Worm (Caenorhabditis elegans) whole organism, early embryonic: ENCODE results near the gene daf-14.

Source experiments
- B0310.2 ChIP-seq: sonication (generic microtip); optimal IDR thresholded peaks from 2 replicates; lab custom pipeline; 2016; ENCODE audit warnings: mild to moderate bottlenecking, missing genetic modification characterization, missing compliant biosample characterization
- F13C5.2 ChIP-seq: sonication (generic microtip); optimal IDR thresholded peaks from 2 replicates; lab custom pipeline; 2017; ENCODE audit warnings: mild to moderate bottlenecking, missing genetic modification characterization, inconsistent platforms, missing compliant biosample characterization
- aly-1 ChIP-seq: sonication (generic microtip); optimal IDR thresholded peaks from 2 replicates; lab custom pipeline; 2016; ENCODE audit warnings: missing genetic modification characterization, missing compliant biosample characterization
- ama-1 ChIP-seq: fragments of 150-350 bp; optimal IDR thresholded peaks from 2 replicates; lab custom pipeline; 2014
- ceh-13 ChIP-seq: fragments of 200-800 bp; sonication (Bioruptor generic); optimal IDR thresholded peaks from 2 replicates; lab custom pipeline; 2018; ENCODE audit warnings: mild to moderate bottlenecking, missing genetic modification characterization, missing compliant biosample characterization
- ceh-36 ChIP-seq: sonication (generic microtip); optimal IDR thresholded peaks from 2 replicates; lab custom pipeline; 2016; ENCODE audit warnings: missing genetic modification characterization, inconsistent platforms, missing compliant biosample characterization
- ets-7 ChIP-seq: sonication (generic microtip); optimal IDR thresholded peaks from 2 replicates; lab custom pipeline; 2016; ENCODE audit warnings: missing genotype, missing genetic modification characterization, missing compliant biosample characterization
- flt-1 ChIP-seq: fragments of 200-800 bp; sonication (Bioruptor generic); IDR thresholded peaks from 2 replicates; pipeline ENCODE4 v1.3.6; 2022; ENCODE audit warnings: missing genetic modification characterization, missing compliant biosample characterization
- hmbx-1 ChIP-seq: sonication (generic microtip); optimal IDR thresholded peaks from 2 replicates; lab custom pipeline; 2016; ENCODE audit warnings: mild to moderate bottlenecking, missing genetic modification characterization, missing compliant biosample characterization
- hmg-4 ChIP-seq: fragments of 200-800 bp; sonication (Bioruptor generic); optimal IDR thresholded peaks from 2 replicates; lab custom pipeline; 2018; ENCODE audit warnings: mild to moderate bottlenecking, missing genetic modification characterization, missing compliant biosample characterization
- hnd-1 ChIP-seq: sonication (generic microtip); optimal IDR thresholded peaks from 2 replicates; lab custom pipeline; 2016; ENCODE audit warnings: missing genetic modification characterization, missing compliant biosample characterization
- pes-1 ChIP-seq: fragments of 200-800 bp; sonication (Bioruptor generic); IDR thresholded peaks from 2 replicates; pipeline ENCODE4 v1.3.6; 2022; ENCODE audit warnings: missing genetic modification reagents, missing genetic modification characterization, missing compliant biosample characterization
- scrt-1 ChIP-seq: fragments of 200-800 bp; sonication (Bioruptor generic); IDR thresholded peaks from 2 replicates; pipeline ENCODE4 v1.3.6; 2022; ENCODE audit warnings: missing genetic modification characterization, missing compliant biosample characterization
- sea-1 ChIP-seq: fragments of 200-800 bp; sonication (Bioruptor generic); conservative IDR thresholded peaks from 2 replicates; pipeline ENCODE4 v1.3.6; 2022; ENCODE audit warnings: missing genetic modification characterization, missing compliant biosample characterization
- tbx-11 ChIP-seq: fragments of 200-800 bp; sonication (Bioruptor generic); IDR thresholded peaks from 2 replicates; pipeline ENCODE4 v1.3.6; 2022; ENCODE audit warnings: missing genetic modification characterization, missing compliant biosample characterization
- tbx-37 ChIP-seq: fragments of 200-800 bp; sonication (Bioruptor generic); conservative IDR thresholded peaks from 2 replicates; pipeline ENCODE4 v1.3.6; 2022; ENCODE audit warnings: missing genetic modification reagents, missing genetic modification characterization, missing compliant biosample characterization
- tra-4 ChIP-seq: sonication (generic microtip); optimal IDR thresholded peaks from 2 replicates; lab custom pipeline; 2017; ENCODE audit warnings: missing genetic modification characterization, missing compliant biosample characterization

The daf-14 gene

DNA sequence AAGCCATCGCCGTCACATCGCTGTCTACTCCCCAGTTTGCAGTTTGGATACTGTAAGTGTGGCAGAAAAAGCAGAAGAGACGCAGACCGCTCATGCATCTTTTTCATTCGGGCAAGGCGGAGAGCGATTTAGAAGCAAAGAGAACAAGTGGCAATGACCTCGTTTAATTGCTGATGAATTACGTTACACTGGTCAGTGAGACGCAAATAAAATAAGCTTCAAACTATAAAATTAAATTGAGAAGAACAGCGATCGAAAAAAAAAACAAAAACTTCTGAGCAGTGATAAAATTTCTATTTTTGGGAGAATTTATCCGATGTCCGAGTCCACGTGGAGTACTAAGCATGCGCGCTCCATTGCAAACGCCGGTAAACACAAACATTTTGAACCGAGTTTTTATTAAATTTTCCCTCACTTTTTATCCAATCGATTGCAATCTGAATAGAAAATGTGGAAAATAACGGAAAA lies 28.3 kb upstream of the daf-14 start, which contains the start of gene C24F3.2:
Gene C24F3.2, plus strand, starts transcription at position 418 of the 468 bp plus-strand sequence.
- TF ChIP-seq ets-7 (tag; lab: Kevin White, UChicago) (no peak), hmg-4 (GFP tag; lab: Kevin White, UChicago) (no peak), flt-1 (GFP tag; lab: Robert Waterston, UW) (no peak), ceh-36 (tag; lab: Kevin White, UChicago) (no peak), sea-1 (GFP tag; lab: Robert Waterston, UW) (no peak), hmbx-1 (tag; lab: Kevin White, UChicago) (no peak), aly-1 (tag; lab: Kevin White, UChicago) (no peak), scrt-1 (GFP tag; lab: Robert Waterston, UW) (no peak), tbx-37 (no peak), pes-1 (GFP tag; lab: Robert Waterston, UW) (no peak), B0310.2 (no peak), ceh-13 (GFP tag; lab: Kevin White, UChicago) (no peak), tbx-11 (GFP tag; lab: Robert Waterston, UW) (no peak), hnd-1 (tag; lab: Kevin White, UChicago) (no peak), ama-1 (lab: Kevin White, UChicago) (no peak)

DNA sequence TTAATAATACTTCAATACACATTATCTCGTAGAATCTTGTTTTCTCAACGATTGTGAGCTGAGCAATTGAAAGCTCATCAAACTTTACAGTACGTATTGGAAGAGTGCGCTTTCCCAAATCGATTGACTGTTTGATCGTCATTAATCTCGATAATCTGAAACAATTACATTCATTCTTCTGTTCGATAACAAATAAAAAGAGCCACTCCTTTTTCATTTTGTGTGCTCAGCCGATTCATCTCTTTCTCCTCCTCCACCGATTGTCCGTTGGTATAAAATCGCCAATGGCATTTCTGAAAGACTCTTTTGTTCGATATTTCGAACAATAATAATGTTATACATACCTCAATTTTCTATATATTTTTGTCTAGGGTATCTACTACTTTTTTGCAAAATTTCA lies 26.7 kb upstream of the daf-14 start, which contains the start of gene nas-12:
Gene nas-12, plus strand, starts transcription at position 301 of the 400 bp plus-strand sequence.
- TF ChIP-seq ceh-36 (tag; lab: Kevin White, UChicago) (no peak), hmbx-1 (tag; lab: Kevin White, UChicago) (no peak), hmg-4 (GFP tag; lab: Kevin White, UChicago) (no peak)

DNA sequence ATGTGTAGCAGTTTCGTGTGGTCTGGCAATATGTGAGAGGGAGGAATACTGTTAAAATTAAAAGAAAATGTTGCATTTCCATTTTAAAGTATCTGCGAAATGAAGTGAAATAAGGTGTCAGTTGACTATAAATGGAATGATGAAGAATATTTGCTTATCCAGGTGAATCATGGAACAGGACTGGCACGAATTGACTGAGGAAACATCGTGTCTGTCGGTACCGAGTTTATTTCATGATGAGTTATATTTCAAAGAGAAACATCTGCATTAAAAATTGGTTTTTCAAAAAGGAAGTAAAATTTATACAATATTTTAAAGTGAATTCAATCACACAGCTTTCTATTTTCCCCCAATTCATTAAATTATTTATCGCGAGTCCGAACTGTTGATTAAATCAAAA lies 22.9 kb upstream of the daf-14 start, which contains the start of gene F01G10.6:
Gene F01G10.6, minus strand, starts transcription at position 101 of the 400 bp plus-strand sequence.
- TF ChIP-seq ceh-36 (tag; lab: Kevin White, UChicago) (no peak), tbx-11 (GFP tag; lab: Robert Waterston, UW) (no peak), hmg-4 (GFP tag; lab: Kevin White, UChicago) (no peak), aly-1 (tag; lab: Kevin White, UChicago) (no peak), hmbx-1 (tag; lab: Kevin White, UChicago) (no peak)

DNA sequence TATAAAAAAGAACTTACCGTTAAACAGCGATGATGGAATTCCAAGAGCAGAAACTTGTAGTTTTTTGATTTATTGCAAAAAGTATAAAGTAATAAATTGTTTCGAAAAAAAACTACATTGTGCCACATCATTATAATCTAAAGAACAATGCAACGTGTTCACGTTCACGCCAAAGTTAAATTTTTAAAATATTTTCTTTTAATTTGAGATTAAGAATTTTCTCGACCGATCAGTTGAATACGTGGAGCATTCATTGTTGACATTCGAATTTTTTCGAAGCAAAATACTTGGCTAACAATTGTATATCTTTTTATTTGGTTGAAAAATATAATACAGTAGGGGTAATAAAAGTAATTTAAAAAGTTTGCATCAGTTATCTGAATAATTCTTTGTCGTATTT lies 19.5 kb upstream of the daf-14 start, which contains the start of gene F01G10.5:
Gene F01G10.5, minus strand, starts transcription at position 101 of the 400 bp plus-strand sequence.
- TF ChIP-seq hmbx-1 (tag; lab: Kevin White, UChicago) (no peak), hnd-1 (tag; lab: Kevin White, UChicago) (no peak), sea-1 (GFP tag; lab: Robert Waterston, UW) (no peak), ama-1 (lab: Kevin White, UChicago) (no peak), tbx-11 (GFP tag; lab: Robert Waterston, UW) (no peak), pes-1 (GFP tag; lab: Robert Waterston, UW) (no peak), ceh-36 (tag; lab: Kevin White, UChicago) (no peak), F13C5.2 (tag; lab: Kevin White, UChicago) (no peak)

DNA sequence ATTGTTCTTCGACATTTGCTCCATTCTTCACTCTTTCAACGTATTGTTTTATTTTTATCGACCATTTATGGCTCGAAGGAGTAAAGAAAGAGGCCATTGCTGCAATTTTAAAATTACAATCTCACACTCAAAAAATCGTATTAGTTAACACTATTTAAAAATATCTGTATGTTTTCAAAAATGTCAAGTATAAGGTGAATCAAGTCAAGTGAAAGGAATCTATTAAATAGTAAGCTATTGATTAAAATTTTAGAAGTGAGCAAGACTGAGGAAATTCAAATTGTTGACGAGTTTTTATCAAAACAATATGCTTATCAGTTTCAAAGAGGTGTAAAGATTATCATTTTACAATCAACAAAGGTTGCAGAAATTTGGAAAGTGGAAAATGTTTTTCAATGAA lies 18.0 kb upstream of the daf-14 start, which contains the start of gene F01G10.4:
Gene F01G10.4, minus strand, starts transcription at position 101 of the 400 bp plus-strand sequence.
- no peak for TF ChIP-seq sea-1 (GFP tag; lab: Robert Waterston, UW)
- TF ChIP-seq ceh-36 (tag; lab: Kevin White, UChicago) = no peak
- TF ChIP-seq F13C5.2 (tag; lab: Kevin White, UChicago) = no peak
- no peak for TF ChIP-seq tra-4
- no peak for TF ChIP-seq ceh-13 (GFP tag; lab: Kevin White, UChicago)
- no peak for TF ChIP-seq tbx-11 (GFP tag; lab: Robert Waterston, UW)
- no peak for TF ChIP-seq hmbx-1 (tag; lab: Kevin White, UChicago)
- TF ChIP-seq scrt-1 (GFP tag; lab: Robert Waterston, UW) = no peak
- TF ChIP-seq hnd-1 (tag; lab: Kevin White, UChicago) = no peak
- no peak for TF ChIP-seq hmg-4 (GFP tag; lab: Kevin White, UChicago)
- TF ChIP-seq aly-1 (tag; lab: Kevin White, UChicago) = no peak
- TF ChIP-seq ets-7 (tag; lab: Kevin White, UChicago) = no peak
- TF ChIP-seq tbx-37 = no peak
- no peak for TF ChIP-seq B0310.2
- TF ChIP-seq flt-1 (GFP tag; lab: Robert Waterston, UW) = no peak
- TF ChIP-seq pes-1 (GFP tag; lab: Robert Waterston, UW) = no peak

DNA sequence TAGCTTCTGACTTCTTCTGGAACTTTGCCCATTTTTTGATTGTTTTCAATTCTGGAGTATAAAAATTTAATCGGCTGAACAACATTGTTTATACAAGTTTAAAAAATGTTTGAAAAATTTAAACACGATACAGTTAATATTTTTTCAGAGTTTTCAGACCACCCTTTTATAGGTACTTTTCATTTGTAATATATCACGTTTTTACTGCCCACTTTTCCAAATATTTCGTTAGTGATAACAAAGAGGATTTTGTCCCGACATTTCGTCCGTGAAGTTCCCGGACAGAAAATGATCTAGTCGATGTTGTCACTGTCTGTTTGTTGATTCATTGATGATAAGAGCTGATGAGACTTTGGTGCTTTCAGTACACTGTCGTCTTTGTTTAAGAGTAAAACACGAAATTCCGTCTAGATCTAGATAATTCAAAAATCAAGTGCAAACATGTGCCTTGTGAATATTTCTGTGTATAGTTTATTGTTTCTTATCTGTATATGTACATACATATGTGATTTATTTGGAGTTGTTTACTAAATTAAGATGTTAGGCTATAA lies 15.1 kb upstream of the daf-14 start, which contains the start of gene ech-9:
Gene ech-9, minus strand, starts transcription at position 51 of the 551 bp plus-strand sequence.
- no peak for TF ChIP-seq pes-1 (GFP tag; lab: Robert Waterston, UW)
- no peak for TF ChIP-seq ceh-36 (tag; lab: Kevin White, UChicago)
- no peak for TF ChIP-seq B0310.2
- TF ChIP-seq F13C5.2 (tag; lab: Kevin White, UChicago) = no peak
- TF ChIP-seq ceh-13 (GFP tag; lab: Kevin White, UChicago) = no peak
- no peak for TF ChIP-seq ets-7 (tag; lab: Kevin White, UChicago)
- TF ChIP-seq tra-4 = no peak
- no peak for TF ChIP-seq ama-1 (lab: Kevin White, UChicago)
- TF ChIP-seq scrt-1 (GFP tag; lab: Robert Waterston, UW) = no peak
- no peak for TF ChIP-seq flt-1 (GFP tag; lab: Robert Waterston, UW)

DNA sequence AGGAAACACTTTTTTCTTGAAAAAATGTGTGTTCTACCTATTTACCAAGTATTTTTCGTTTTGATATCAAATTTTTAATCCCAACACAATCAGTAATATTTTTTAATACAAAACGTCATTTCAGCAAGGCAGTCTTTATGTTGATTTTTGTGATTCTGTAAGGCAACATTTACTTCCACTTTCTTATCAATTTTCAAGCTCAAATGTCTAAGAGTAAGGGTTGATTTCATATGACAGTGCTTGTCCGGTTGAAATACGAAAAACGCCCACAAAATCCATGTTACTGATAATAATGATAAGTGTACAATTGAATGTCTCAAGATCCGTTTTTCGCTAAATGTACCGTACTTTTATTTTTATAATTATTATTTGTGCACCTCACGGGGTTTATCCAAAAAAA lies 14.3 kb upstream of the daf-14 start:
- no peak for TF ChIP-seq ama-1 (lab: Kevin White, UChicago)
- TF ChIP-seq ets-7 (tag; lab: Kevin White, UChicago) = no peak
- TF ChIP-seq scrt-1 (GFP tag; lab: Robert Waterston, UW) = no peak
- TF ChIP-seq sea-1 (GFP tag; lab: Robert Waterston, UW) = no peak
- no peak for TF ChIP-seq hmbx-1 (tag; lab: Kevin White, UChicago)
- TF ChIP-seq B0310.2 = no peak
- TF ChIP-seq tbx-11 (GFP tag; lab: Robert Waterston, UW) = no peak
- no peak for TF ChIP-seq flt-1 (GFP tag; lab: Robert Waterston, UW)
- TF ChIP-seq ceh-36 (tag; lab: Kevin White, UChicago) = no peak
- no peak for TF ChIP-seq pes-1 (GFP tag; lab: Robert Waterston, UW)
- no peak for TF ChIP-seq F13C5.2 (tag; lab: Kevin White, UChicago)
- TF ChIP-seq tbx-37 = no peak
- no peak for TF ChIP-seq ceh-13 (GFP tag; lab: Kevin White, UChicago)
- no peak for TF ChIP-seq aly-1 (tag; lab: Kevin White, UChicago)
- no peak for TF ChIP-seq tra-4
- no peak for TF ChIP-seq hmg-4 (GFP tag; lab: Kevin White, UChicago)
- no peak for TF ChIP-seq hnd-1 (tag; lab: Kevin White, UChicago)
